Worm (Caenorhabditis elegans) whole organism, L1 larva: Measurements from ENCODE around the gene C48D1.5.

Experiments
- C16A3.4 ChIP-seq: fragments of 150-350 bp; optimal IDR thresholded peaks from 2 replicates; lab custom pipeline; 2014; ENCODE audit warnings: missing biosample characterization, missing genetic modification characterization
- F16B12.6 ChIP-seq: fragments of 150-350 bp; optimal IDR thresholded peaks from 2 replicates; lab custom pipeline; 2014; ENCODE audit warnings: missing biosample characterization, missing genetic modification characterization
- blmp-1 ChIP-seq: fragments of 150-350 bp; optimal IDR thresholded peaks from 2 replicates; lab custom pipeline; 2014; ENCODE audit warnings: missing biosample characterization, missing genetic modification characterization
- ceh-8 ChIP-seq: fragments of 200-800 bp; sonication (Bioruptor generic); optimal IDR thresholded peaks from 2 replicates; lab custom pipeline; 2018; ENCODE audit warnings: mild to moderate bottlenecking, missing genetic modification characterization, moderate library complexity, missing compliant biosample characterization
- ceh-82 ChIP-seq, 3 experiments: fragments of 150-350 bp in 1 of 3; sonication (generic microtip) in 2 of 3; optimal IDR thresholded peaks; 2 replicates each; lab custom pipeline; 2014 to 2017; ENCODE audit warnings: missing biosample characterization in 3 of 3, missing genetic modification characterization in 3 of 3
- ceh-88 ChIP-seq: fragments of 200-800 bp; sonication (Bioruptor generic); IDR thresholded peaks from 2 replicates; pipeline ENCODE4 v1.3.6; 2022; ENCODE audit warnings: missing genetic modification characterization, missing compliant biosample characterization
- dpl-1 ChIP-seq, 3 experiments: fragments of 150-350 bp in 2 of 3; sonication (generic microtip) in 1 of 3; optimal IDR thresholded peaks; 2 replicates each; lab custom pipeline; 2014 to 2017; ENCODE audit warnings: missing biosample characterization in 3 of 3, missing genetic modification characterization in 3 of 3, missing genetic modification reagents in 3 of 3
- efl-1 ChIP-seq, 4 experiments: fragments of 150-350 bp; optimal IDR thresholded peaks in 3 of 4; peaks in 1 of 4; 1 replicate in 1 of 4; 2 replicates in 3 of 4; lab custom pipeline; 2014; ENCODE audit warnings: missing biosample characterization in 2 of 4, missing genetic modification characterization in 2 of 4, missing genetic modification reagents in 2 of 4
- efl-3 ChIP-seq: fragments of 200-800 bp; sonication (Bioruptor generic); optimal IDR thresholded peaks from 2 replicates; lab custom pipeline; 2018; ENCODE audit warnings: mild to moderate bottlenecking, missing genetic modification characterization, missing compliant biosample characterization
- egl-27 ChIP-seq, 2 experiments: fragments of 150-350 bp in 1 of 2; sonication (generic microtip); optimal IDR thresholded peaks; 3 replicates each; lab custom pipeline; 2017 to 2018; ENCODE audit warnings: missing biosample characterization in 2 of 2, missing genetic modification characterization in 2 of 2, missing genetic modification reagents in 2 of 2
- ets-5 ChIP-seq: fragments of 200-800 bp; sonication (Bioruptor generic); IDR thresholded peaks from 2 replicates; pipeline ENCODE4 v1.3.6; 2022; ENCODE audit warnings: missing genetic modification characterization, missing compliant biosample characterization
- fkh-10 ChIP-seq: sonication (generic microtip); optimal IDR thresholded peaks from 2 replicates; lab custom pipeline; 2017; ENCODE audit warnings: missing biosample characterization, missing genetic modification reagents, missing genetic modification characterization
- fkh-8 ChIP-seq: sonication (generic microtip); optimal IDR thresholded peaks from 2 replicates; lab custom pipeline; 2016; ENCODE audit warnings: mild to moderate bottlenecking, missing genetic modification characterization, missing compliant biosample characterization
- fos-1 ChIP-seq: fragments of 150-350 bp; optimal IDR thresholded peaks from 2 replicates; lab custom pipeline; 2014; ENCODE audit warnings: missing biosample characterization, missing genetic modification characterization
- hlh-17 ChIP-seq: fragments of 200-800 bp; sonication (Bioruptor generic); optimal IDR thresholded peaks from 2 replicates; lab custom pipeline; 2018; ENCODE audit warnings: missing genetic modification characterization, mild to moderate bottlenecking, missing compliant biosample characterization, moderate library complexity, borderline replicate concordance
- hpl-2 ChIP-seq: fragments of 150-350 bp; optimal IDR thresholded peaks from 2 replicates; lab custom pipeline; 2014; ENCODE audit warnings: missing biosample characterization, missing genetic modification reagents, missing genetic modification characterization
- isw-1 ChIP-seq: fragments of 200-800 bp; sonication (Bioruptor generic); IDR thresholded peaks from 2 replicates; pipeline ENCODE4 v1.3.6; 2022; ENCODE audit warnings: missing genetic modification characterization, missing compliant biosample characterization
- lin-13 ChIP-seq: fragments of 150-350 bp; optimal IDR thresholded peaks from 2 replicates; lab custom pipeline; 2014; ENCODE audit warnings: missing biosample characterization, missing genetic modification reagents, missing genetic modification characterization
- lin-15B ChIP-seq: fragments of 150-350 bp; sonication (generic microtip); optimal IDR thresholded peaks from 3 replicates; lab custom pipeline; 2014; ENCODE audit warnings: missing biosample characterization, missing genetic modification characterization
- lin-35 ChIP-seq, 2 experiments: fragments of 150-350 bp; optimal IDR thresholded peaks; 2 replicates each; lab custom pipeline; 2014; ENCODE audit warnings: missing biosample characterization in 2 of 2, missing genetic modification characterization in 2 of 2, missing genetic modification reagents in 2 of 2
- lsy-2 ChIP-seq, 2 experiments: fragments of 150-350 bp; optimal IDR thresholded peaks; 2 replicates each; lab custom pipeline; 2014; ENCODE audit warnings: missing biosample characterization in 2 of 2, missing genetic modification characterization in 2 of 2
- mdl-1 ChIP-seq, 2 experiments: fragments of 150-350 bp; optimal IDR thresholded peaks; 2 replicates each; lab custom pipeline; 2014 to 2017; ENCODE audit warnings: missing biosample characterization in 2 of 2, missing genetic modification characterization in 2 of 2, inconsistent platforms in 1 of 2
- mep-1 ChIP-seq: fragments of 150-350 bp; optimal IDR thresholded peaks from 2 replicates; lab custom pipeline; 2014; ENCODE audit warnings: missing biosample characterization, missing genetic modification characterization
- nhr-19 ChIP-seq: fragments of 200-800 bp; sonication (Bioruptor generic); conservative IDR thresholded peaks from 2 replicates; pipeline ENCODE4 v1.3.6; 2022; ENCODE audit warnings: missing genetic modification characterization, missing compliant biosample characterization
- nhr-47 ChIP-seq: sonication (generic microtip); optimal IDR thresholded peaks from 2 replicates; lab custom pipeline; 2016; ENCODE audit warnings: mild to moderate bottlenecking, missing genetic modification characterization, moderate library complexity, missing compliant biosample characterization
- nhr-71 ChIP-seq: sonication (generic microtip); optimal IDR thresholded peaks from 2 replicates; lab custom pipeline; 2016; ENCODE audit warnings: mild to moderate bottlenecking, missing genetic modification characterization, moderate library complexity, missing compliant biosample characterization
- pqm-1 ChIP-seq: sonication (generic microtip); optimal IDR thresholded peaks from 3 replicates; lab custom pipeline; 2017; ENCODE audit warnings: missing biosample characterization, missing genetic modification characterization
- skn-1 ChIP-seq: fragments of 150-350 bp; optimal IDR thresholded peaks from 2 replicates; lab custom pipeline; 2014; ENCODE audit warnings: missing biosample characterization, missing genetic modification characterization
- snpc-4 ChIP-seq: fragments of 150-350 bp; optimal IDR thresholded peaks from 2 replicates; lab custom pipeline; 2014; ENCODE audit warnings: missing biosample characterization, missing genetic modification characterization
- snu-23 ChIP-seq: sonication (generic microtip); optimal IDR thresholded peaks from 2 replicates; lab custom pipeline; 2016; ENCODE audit warnings: missing genetic modification characterization, missing compliant biosample characterization
- sox-4 ChIP-seq: sonication (generic microtip); optimal IDR thresholded peaks from 2 replicates; lab custom pipeline; 2016; ENCODE audit warnings: missing genetic modification characterization, missing compliant biosample characterization
- sup-37 ChIP-seq: fragments of 200-800 bp; sonication (Bioruptor generic); optimal IDR thresholded peaks from 2 replicates; lab custom pipeline; 2018; ENCODE audit warnings: mild to moderate bottlenecking, missing genetic modification characterization, missing compliant biosample characterization
- swsn-7 ChIP-seq: sonication (generic microtip); optimal IDR thresholded peaks from 2 replicates; lab custom pipeline; 2016; ENCODE audit warnings: missing genetic modification characterization, missing compliant biosample characterization
- unc-130 ChIP-seq: fragments of 150-350 bp; optimal IDR thresholded peaks from 2 replicates; lab custom pipeline; 2017; ENCODE audit warnings: missing biosample characterization, missing genetic modification characterization, inconsistent platforms
- unc-86 ChIP-seq: sonication (generic microtip); optimal IDR thresholded peaks from 2 replicates; lab custom pipeline; 2016; ENCODE audit warnings: missing genetic modification characterization, missing compliant biosample characterization
- unc-98 ChIP-seq: fragments of 200-800 bp; sonication (Bioruptor generic); IDR thresholded peaks from 2 replicates; pipeline ENCODE4 v1.3.6; 2022; ENCODE audit warnings: missing genetic modification characterization, missing compliant biosample characterization
- vab-15 ChIP-seq: sonication (generic microtip); optimal IDR thresholded peaks from 2 replicates; lab custom pipeline; 2017; ENCODE audit warnings: missing genotype, mild to moderate bottlenecking, missing genetic modification characterization, missing compliant biosample characterization
- xbp-1 ChIP-seq: sonication (generic microtip); optimal IDR thresholded peaks from 2 replicates; lab custom pipeline; 2016; ENCODE audit warnings: missing genetic modification characterization, missing compliant biosample characterization
- zip-4 ChIP-seq: fragments of 200-800 bp; sonication (Bioruptor generic); optimal IDR thresholded peaks from 2 replicates; lab custom pipeline; 2018; ENCODE audit warnings: mild to moderate bottlenecking, missing genetic modification characterization, moderate library complexity, missing compliant biosample characterization

The C48D1.5 gene

ce11 chrIV:13209566-13209965 is 12.2 kb upstream of the C48D1.5 start, which contains the start of gene C48D1.9:
TSS of gene C48D1.9 (minus strand) at chrIV:13209666.
- TF ChIP-seq hlh-17 (no peak), unc-98 (GFP tag; lab: Robert Waterston, UW) (no peak)
- TF ChIP-seq, all 84 proteins: peak for 0

ce11 chrIV:13214466-13214865 is 7.3 kb upstream of the C48D1.5 start, which contains the start of gene cho-1:
TSS of gene cho-1 (minus strand) at chrIV:13214566.
- TF ChIP-seq egl-27 (tag; optimal IDR thresholded peaks at IDR 0.05; lab: Kevin White, UChicago), result no peak
- TF ChIP-seq ceh-8 (GFP tag; lab: Kevin White, UChicago), result no peak
- TF ChIP-seq ets-5 (GFP tag; lab: Robert Waterston, UW), result no peak
- TF ChIP-seq unc-98 (GFP tag; lab: Robert Waterston, UW), result no peak
- TF ChIP-seq efl-3 (GFP tag; lab: Kevin White, UChicago), result no peak
- TF ChIP-seq hpl-2 (GFP tag; lab: Kevin White, UChicago), result no peak
- no peak for TF ChIP-seq sup-37
- TF ChIP-seq snpc-4 (tag; lab: Kevin White, UChicago), result no peak
- TF ChIP-seq vab-15 (tag; lab: Kevin White, UChicago), result no peak
- TF ChIP-seq hlh-17, result no peak
- no peak for TF ChIP-seq lin-15B (tag; lab: Kevin White, UChicago)
- TF ChIP-seq, all 84 proteins: peak for 0

- TF ChIP-seq fkh-10 (GFP tag; lab: Kevin White, UChicago), result peak; percentile 72
- no peak for TF ChIP-seq fkh-8 (tag; lab: Kevin White, UChicago)
- no peak for TF ChIP-seq xbp-1
These were observed 1.2 kb upstream of the C48D1.5 start for ce11 chrIV:13220594-13220993.

- TF ChIP-seq isw-1 (GFP tag; lab: Robert Waterston, UW) (no peak), snu-23 (GFP tag; lab: Kevin White, UChicago) (peak; percentile 55), ceh-82 (tag; optimal IDR thresholded peaks at IDR 0.05; lab: Kevin White, UChicago) (peak in 1 of 3 experiments; percentile 37), sup-37 (no peak), F16B12.6 (peak; percentile 94), lin-15B (tag; lab: Kevin White, UChicago) (peak; percentile 39), blmp-1 (peak; percentile 63), unc-130 (tag; lab: Kevin White, UChicago) (peak; percentile 79), ceh-8 (GFP tag; lab: Kevin White, UChicago) (no peak), skn-1 (peak; percentile 6), pqm-1 (tag; lab: Kevin White, UChicago) (no peak), dpl-1 (GFP tag; optimal IDR thresholded peaks at IDR 0.05; lab: Kevin White, UChicago) (peak; percentile 15 to 68 (median 40)), xbp-1 (no peak), C16A3.4 (tag; lab: Kevin White, UChicago) (peak; percentile 68), unc-86 (tag; lab: Kevin White, UChicago) (no peak), lin-13 (GFP tag; lab: Kevin White, UChicago) (no peak), unc-98 (GFP tag; lab: Robert Waterston, UW) (no peak), fkh-8 (tag; lab: Kevin White, UChicago) (peak; percentile 34), zip-4 (GFP tag; lab: Kevin White, UChicago) (no peak), mep-1 (tag; lab: Kevin White, UChicago) (peak; percentile 63), fos-1 (tag; lab: Kevin White, UChicago) (no peak), nhr-19 (no peak), sox-4 (tag; lab: Kevin White, UChicago) (no peak), lsy-2 (tag; optimal IDR thresholded peaks at IDR 0.05; lab: Kevin White, UChicago) (peak; percentile 95 to 99), ceh-88 (GFP tag; lab: Robert Waterston, UW) (no peak), nhr-47 (tag; lab: Kevin White, UChicago) (peak; percentile 1), swsn-7 (tag; lab: Kevin White, UChicago) (peak; percentile 11), ets-5 (GFP tag; lab: Robert Waterston, UW) (no peak), nhr-71 (tag; lab: Kevin White, UChicago) (peak; percentile 35), efl-1 (optimal IDR thresholded peaks at IDR 0.05; lab: Kevin White, UChicago) (peak; percentile 51 to 59), efl-1 (GFP tag; optimal IDR thresholded peaks at IDR 0.05 in 1 of 2; lab: Kevin White, UChicago) (peak; percentile 65 to 82), mdl-1 (tag; optimal IDR thresholded peaks at IDR 0.05; lab: Kevin White, UChicago) (no peak), lin-35 (GFP tag; optimal IDR thresholded peaks at IDR 0.05; lab: Kevin White, UChicago) (peak; percentile 51 to 77)
These were observed 9.6 kb downstream of the C48D1.5 start for ce11 chrIV:13231393-13231792.
